Worm (Caenorhabditis elegans) whole organism, L2 larva: ENCODE results near the gene srg-62.

Experiments used
- ama-1 ChIP-seq: fragments of 150-350 bp; optimal IDR thresholded peaks from 2 replicates; lab custom pipeline; 2018; ENCODE audit warnings: inconsistent platforms
- ceh-16 ChIP-seq: fragments of 150-350 bp; optimal IDR thresholded peaks from 2 replicates; lab custom pipeline; 2014; ENCODE audit warnings: missing biosample characterization, missing genetic modification characterization
- crh-2 ChIP-seq: sonication (generic microtip); optimal IDR thresholded peaks from 2 replicates; lab custom pipeline; 2017; ENCODE audit warnings: missing biosample characterization, missing genetic modification characterization
- nhr-21 ChIP-seq: fragments of 150-350 bp; optimal IDR thresholded peaks from 2 replicates; lab custom pipeline; 2014; ENCODE audit warnings: missing biosample characterization, missing genetic modification characterization
- sma-3 ChIP-seq: sonication (generic microtip); optimal IDR thresholded peaks from 2 replicates; lab custom pipeline; 2016; ENCODE audit warnings: missing genetic modification reagents, missing genetic modification characterization, missing compliant biosample characterization
- snpc-4 ChIP-seq: fragments of 150-350 bp; optimal IDR thresholded peaks from 2 replicates; lab custom pipeline; 2014; ENCODE audit warnings: missing biosample characterization, missing genetic modification characterization

- no peak for TF ChIP-seq ceh-16 (tag; lab: Kevin White, UChicago)
- TF ChIP-seq snpc-4: no peak
- no peak for TF ChIP-seq ama-1 (lab: Kevin White, UChicago)
- no peak for TF ChIP-seq crh-2
- no peak for TF ChIP-seq sma-3
- TF ChIP-seq nhr-21 (tag; lab: Kevin White, UChicago): no peak
These were observed 25.3 kb downstream of the srg-62 start for ce11 chrV:2716933-2717332.
